Fruit fly (Drosophila melanogaster) whole organism, prepupa: ENCODE data around the gene ATbp.

Experiments
- Eip78C ChIP-seq: fragments of 200-800 bp; sonication (Bioruptor generic); peaks from one replicate; lab custom pipeline; 2016; ENCODE audit warnings: missing biosample characterization, missing genetic modification characterization
- Ets96B ChIP-seq: fragments of 200-800 bp; optimal IDR thresholded peaks from 2 replicates; lab custom pipeline; 2019; ENCODE audit warnings: missing biosample characterization, mild to moderate bottlenecking, missing genetic modification characterization, moderate library complexity
- svp ChIP-seq: fragments of 200-800 bp; sonication (Bioruptor generic); peaks from one replicate; lab custom pipeline; 2016; ENCODE audit warnings: missing biosample characterization, missing genetic modification characterization

ATbp gene

dm6 chrX:23097250-23097649 lies 8.6 kb upstream of the ATbp start:
- TF ChIP-seq svp = peak; percentile 34
- TF ChIP-seq Ets96B (tag; lab: Kevin White, UChicago) = no peak
- no peak for TF ChIP-seq Eip78C (GFP tag; lab: Kevin White, UChicago)

- TF ChIP-seq svp = peak; percentile 30
These were observed 46.2 kb downstream of the ATbp start for dm6 chrX:23151965-23152364.
